Fruit fly (Drosophila melanogaster) whole organism, embryonic: Measurements from ENCODE around the gene Claspin.

Source experiments
- Aef1 ChIP-seq: fragments of 200-800 bp; sonication (Bioruptor generic); IDR thresholded peaks from 3 replicates; pipeline ENCODE4 v1.3.6; 2022; ENCODE audit warnings: missing biosample characterization, missing genetic modification characterization
- Bgb ChIP-seq: fragments of 200-800 bp; sonication (Bioruptor generic); IDR thresholded peaks from 2 replicates; pipeline ENCODE4 v1.3.6; 2022; ENCODE audit warnings: missing biosample characterization, missing genetic modification characterization; ENCODE audit not compliant: partially characterized antibody
- CG9817 ChIP-seq: fragments of 200-800 bp; sonication (Bioruptor generic); optimal IDR thresholded peaks from 2 replicates; lab custom pipeline; 2018; ENCODE audit warnings: missing biosample characterization, mild to moderate bottlenecking, missing genetic modification characterization, moderate library complexity
- sc ChIP-seq, 3 experiments: fragments of >200 bp in 2 of 3; fragments of 200-800 bp in 1 of 3; sonication (Bioruptor generic) in 1 of 3; optimal IDR thresholded peaks; 2 replicates in 2 of 3; 3 replicates in 1 of 3; lab custom pipeline; 2017; ENCODE audit warnings: mild to moderate bottlenecking in 1 of 3, missing biosample characterization in 1 of 3, missing genetic modification characterization in 1 of 3, missing genetic modification reagents in 1 of 3

dm6 chr3L:4286784-4287183 is 26.5 kb upstream of the Claspin start, which contains the start of gene TfIIEbeta:
- TF ChIP-seq sc (optimal IDR thresholded peaks at IDR 0.05; lab: Kevin White, UChicago) = no peak
- TF ChIP-seq sc (GFP tag; optimal IDR thresholded peaks at IDR 0.05; lab: Kevin White, UChicago) = no peak
- TF ChIP-seq Aef1 = no peak
- TF ChIP-seq CG9817 = no peak
- no peak for TF ChIP-seq Bgb (GFP tag; lab: Robert Waterston, UW)
